Fruit fly (Drosophila melanogaster): Measurements from ENCODE around the gene CG11586.
A peak's percentile ranks its signal among the peaks of the same experiment; 100 is the strongest.

CG11586 gene

DNA sequence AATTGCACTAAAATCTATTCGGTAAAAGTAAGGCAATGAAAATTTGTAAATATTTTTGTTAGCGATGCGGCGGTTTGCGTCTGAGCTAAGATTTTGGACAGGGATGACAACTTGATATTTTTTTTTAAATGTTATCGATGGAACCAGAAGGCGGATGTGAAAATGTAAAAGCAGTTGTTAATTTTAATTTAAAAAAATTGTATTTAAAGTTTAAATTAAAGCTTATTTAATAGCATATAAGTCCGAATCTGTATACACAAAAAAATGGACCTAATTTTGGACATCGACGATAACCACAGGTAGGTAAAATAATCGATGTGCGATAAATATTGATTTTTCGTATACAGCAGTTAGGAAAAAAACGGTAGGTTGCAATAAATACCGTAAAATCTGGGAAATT is at the start of gene CG11586, which contains the start of gene VhaM9.7-a (continued):
- no peak for TF ChIP-seq Deaf1 (tag; optimal IDR thresholded peaks at IDR 0.05)
- TF ChIP-seq CG12769 (tag; optimal IDR thresholded peaks at IDR 0.05) = no peak
- no peak for TF ChIP-seq kni (GFP tag; optimal IDR thresholded peaks at IDR 0.05)
- no peak for TF ChIP-seq Ssrp (tag; optimal IDR thresholded peaks at IDR 0.05)
- TF ChIP-seq CG6689 (GFP tag; IDR thresholded peaks at IDR 0.05) = no peak
- no peak for TF ChIP-seq ttk (GFP tag; IDR thresholded peaks at IDR 0.05)
- TF ChIP-seq CG17802 (tag; optimal IDR thresholded peaks at IDR 0.05) = no peak
- TF ChIP-seq CG4854 (GFP tag; optimal IDR thresholded peaks at IDR 0.05) = no peak
- TF ChIP-seq fd3F (GFP tag; optimal IDR thresholded peaks at IDR 0.05) = no peak
- TF ChIP-seq zen (tag; optimal IDR thresholded peaks at IDR 0.05) = no peak
- TF ChIP-seq ase (GFP tag; IDR thresholded peaks at IDR 0.05) = no peak
- no peak for TF ChIP-seq sima (GFP tag; optimal IDR thresholded peaks at IDR 0.05)
- TF ChIP-seq CG7963 (GFP tag; IDR thresholded peaks at IDR 0.05; ENCODE audit: partially characterized antibody) = 0 out of 3 replicates have a peak, but pooled peaks have one; percentile 38
- TF ChIP-seq sisA (GFP tag; IDR thresholded peaks at IDR 0.05) = no peak
- TF ChIP-seq Lpt (GFP tag; optimal IDR thresholded peaks at IDR 0.05) = no peak
- TF ChIP-seq CG18476 (GFP tag; optimal IDR thresholded peaks at IDR 0.05) = no peak
- TF ChIP-seq Chrac-16 (GFP tag; optimal IDR thresholded peaks at IDR 0.05) = peak; percentile 2
- TF ChIP-seq Bteb2 (GFP tag; optimal IDR thresholded peaks at IDR 0.05) = no peak
- TF ChIP-seq kah (GFP tag; optimal IDR thresholded peaks at IDR 0.05) = no peak
- no peak for TF ChIP-seq Antp (GFP tag; optimal IDR thresholded peaks at IDR 0.05)
- TF ChIP-seq CG10274 (GFP tag; optimal IDR thresholded peaks at IDR 0.05) = no peak
- peak; percentile 21 for TF ChIP-seq CG7928 (GFP tag; optimal IDR thresholded peaks at IDR 0.05)
- no peak for TF ChIP-seq CG9437 (GFP tag; optimal IDR thresholded peaks at IDR 0.05)
- TF ChIP-seq sd (tag; optimal IDR thresholded peaks at IDR 0.05) = peak; percentile 21
- no peak for TF ChIP-seq bsh (GFP tag; optimal IDR thresholded peaks at IDR 0.05)
- TF ChIP-seq D19B (GFP tag; optimal IDR thresholded peaks at IDR 0.05) = no peak
- peak in 1 of 2 experiments; percentile 8 for TF ChIP-seq Eip74EF (GFP tag; optimal IDR thresholded peaks at IDR 0.05)
- TF ChIP-seq sqz (GFP tag; optimal IDR thresholded peaks at IDR 0.05) = peak; percentile 43
- peak; percentile 49 for TF ChIP-seq gem (tag; optimal IDR thresholded peaks at IDR 0.05)
- peak; percentile 80 for TF ChIP-seq MBD-R2 (GFP tag; IDR thresholded peaks at IDR 0.05)
- no peak for TF ChIP-seq gro (GFP tag; optimal IDR thresholded peaks at IDR 0.05)
- TF ChIP-seq CG3163 (GFP tag; optimal IDR thresholded peaks at IDR 0.05) = no peak
- no peak for TF ChIP-seq Oli (tag; optimal IDR thresholded peaks at IDR 0.05)
- TF ChIP-seq CG7839 (tag; optimal IDR thresholded peaks at IDR 0.05) = peak; percentile 26
- no peak for TF ChIP-seq ac (GFP tag; optimal IDR thresholded peaks at IDR 0.05)
- no peak for TF ChIP-seq slbo (GFP tag; IDR thresholded peaks at IDR 0.05)
- TF ChIP-seq Six4 (GFP tag; optimal IDR thresholded peaks at IDR 0.05) = no peak
- no peak for TF ChIP-seq en (GFP tag; optimal IDR thresholded peaks at IDR 0.05)
- TF ChIP-seq CG4707 (GFP tag; optimal IDR thresholded peaks at IDR 0.05) = no peak
- TF ChIP-seq CG1647 (GFP tag; optimal IDR thresholded peaks at IDR 0.05) = no peak
- TF ChIP-seq Bgb (GFP tag; IDR thresholded peaks at IDR 0.05; ENCODE audit: partially characterized antibody) = peak; percentile 63
- TF ChIP-seq CG1529 (GFP tag; optimal IDR thresholded peaks at IDR 0.05) = no peak
- no peak for TF ChIP-seq CG31224 (GFP tag; IDR thresholded peaks at IDR 0.05)
- no peak for TF ChIP-seq MESR4 (GFP tag; optimal IDR thresholded peaks at IDR 0.05)
- no peak for TF ChIP-seq CkIIα-i1 (GFP tag; IDR thresholded peaks at IDR 0.05)
- no peak for TF ChIP-seq pum (GFP tag; optimal IDR thresholded peaks at IDR 0.05)
- no peak for TF ChIP-seq Nf-YA (GFP tag; IDR thresholded peaks at IDR 0.05)
- peak; percentile 82 for TF ChIP-seq Ets65A (GFP tag)
- no peak for TF ChIP-seq Mes4 (GFP tag; optimal IDR thresholded peaks at IDR 0.05)
- no peak for TF ChIP-seq Poxn (GFP tag; IDR thresholded peaks at IDR 0.05)
- TF ChIP-seq bab2 (GFP tag; optimal IDR thresholded peaks at IDR 0.05) = no peak
- no peak for TF ChIP-seq CG12744 (GFP tag; optimal IDR thresholded peaks at IDR 0.05)

All from whole organism, embryonic.